Fruit fly (Drosophila melanogaster) whole organism, wandering third instar larva: ENCODE data around the gene CG14787.

Experiments used
- CrebA ChIP-seq: fragments of 200-800 bp; sonication (Bioruptor generic); optimal IDR thresholded peaks from 2 replicates; lab custom pipeline; 2016; ENCODE audit warnings: missing biosample characterization, mild to moderate bottlenecking, missing genetic modification characterization, borderline replicate concordance
- GATAd ChIP-seq: sonication (Bioruptor generic); optimal IDR thresholded peaks from 2 replicates; lab custom pipeline; 2016; ENCODE audit warnings: missing biosample characterization, missing genetic modification characterization
- Hr78 ChIP-seq: fragments of >200 bp; optimal IDR thresholded peaks from 2 replicates; lab custom pipeline; 2017; ENCODE audit warnings: missing biosample characterization, missing genetic modification characterization
- Myc ChIP-seq: fragments of >200 bp; optimal IDR thresholded peaks from 2 replicates; lab custom pipeline; 2017
- Rel ChIP-seq, 2 experiments: fragments of 200-800 bp; sonication (Bioruptor generic) in 1 of 2; optimal IDR thresholded peaks; 2 replicates in 1 of 2; 3 replicates in 1 of 2; lab custom pipeline; 2016 to 2019; ENCODE audit warnings: mild to moderate bottlenecking in 2 of 2, missing biosample characterization in 2 of 2, missing genetic modification characterization in 2 of 2, moderate library complexity in 1 of 2
- brk ChIP-seq: fragments of 200-800 bp; sonication (Bioruptor generic); optimal IDR thresholded peaks from 2 replicates; lab custom pipeline; 2016; ENCODE audit warnings: missing biosample characterization, mild to moderate bottlenecking, missing genetic modification characterization
- dl ChIP-seq, 2 experiments: fragments of 175-275, 200-275 bp in 1 of 2; fragments of 200-275 bp in 1 of 2; sonication (Bioruptor generic); optimal IDR thresholded peaks; lab custom pipeline; 2018; ENCODE audit warnings: mild to moderate bottlenecking in 2 of 2, missing biosample characterization in 2 of 2, missing genetic modification characterization in 2 of 2, moderate library complexity in 2 of 2; ENCODE audit not compliant: partially characterized antibody in 2 of 2, insufficient read depth in 1 of 2
- foxo ChIP-seq, 2 experiments: fragments of 200-800 bp; sonication (Bioruptor generic); optimal IDR thresholded peaks; 2 replicates in 1 of 2; 3 replicates in 1 of 2; lab custom pipeline; 2016 to 2017; ENCODE audit warnings: missing biosample characterization in 2 of 2, missing genetic modification characterization in 2 of 2

dm6 chrX:1452130-1452529, 9.3 kb downstream of the CG14787 start, which contains the start of gene Gr2a:
- no peak for TF ChIP-seq brk
- no peak for TF ChIP-seq Rel (GFP tag; optimal IDR thresholded peaks at IDR 0.05; lab: Kevin White, UChicago)
- no peak for TF ChIP-seq Rel (tag; optimal IDR thresholded peaks at IDR 0.05; lab: Kevin White, UChicago)
- no peak for TF ChIP-seq CrebA (GFP tag; lab: Kevin White, UChicago)
- no peak for TF ChIP-seq Myc (lab: Kevin White, UChicago)
- no peak for TF ChIP-seq dl (GFP tag; optimal IDR thresholded peaks at IDR 0.05; lab: Kevin White, UChicago; ENCODE audit: insufficient read depth in 1 of 2, partially characterized antibody in 2 of 2)
- no peak for TF ChIP-seq Hr78 (GFP tag; lab: Kevin White, UChicago)
- TF ChIP-seq GATAd (GFP tag; lab: Kevin White, UChicago): no peak
- TF ChIP-seq foxo (GFP tag; optimal IDR thresholded peaks at IDR 0.05; lab: Kevin White, UChicago): no peak
